Fruit fly (Drosophila melanogaster) whole organism, embryonic: ENCODE data around the gene CG7276.

Experiments
- Bdp1 ChIP-seq: fragments of 200-800 bp; sonication (Bioruptor generic); optimal IDR thresholded peaks from 3 replicates; lab custom pipeline; 2016; ENCODE audit warnings: missing biosample characterization, missing genetic modification characterization
- CG10431 ChIP-seq: fragments of 200-800 bp; sonication (Bioruptor generic); optimal IDR thresholded peaks from 3 replicates; lab custom pipeline; 2018; ENCODE audit warnings: missing biosample characterization, mild to moderate bottlenecking, missing genetic modification characterization
- CG10462 ChIP-seq: fragments of 200-800 bp; sonication (Bioruptor generic); optimal IDR thresholded peaks from 2 replicates; lab custom pipeline; 2016; ENCODE audit warnings: missing biosample characterization, missing genetic modification characterization
- CG11247 ChIP-seq: fragments of 200-800 bp; sonication (Bioruptor generic); IDR thresholded peaks from 2 replicates; pipeline ENCODE4 v1.3.6; 2022; ENCODE audit warnings: missing biosample characterization, missing genetic modification characterization
- CG12155 ChIP-seq: fragments of 200-800 bp; sonication (Bioruptor generic); optimal IDR thresholded peaks from 3 replicates; lab custom pipeline; 2016; ENCODE audit warnings: missing biosample characterization, missing genetic modification characterization
- CG15601 ChIP-seq: fragments of 200-800 bp; sonication (Bioruptor generic); optimal IDR thresholded peaks from 3 replicates; lab custom pipeline; 2019; ENCODE audit warnings: missing biosample characterization, mild to moderate bottlenecking, missing genetic modification characterization, moderate library complexity
- CG15696 ChIP-seq: fragments of 200-800 bp; sonication (Bioruptor generic); optimal IDR thresholded peaks from 2 replicates; lab custom pipeline; 2019; ENCODE audit warnings: missing biosample characterization, mild to moderate bottlenecking, missing genetic modification characterization, moderate library complexity
- CG17186 ChIP-seq: fragments of 200-800 bp; sonication (Bioruptor generic); optimal IDR thresholded peaks from 3 replicates; lab custom pipeline; 2017; ENCODE audit warnings: missing biosample characterization, missing genetic modification reagents, missing genetic modification characterization
- CG17612 ChIP-seq: fragments of 200-800 bp; sonication (Bioruptor generic); IDR thresholded peaks from 2 replicates; pipeline ENCODE4 v1.3.6; 2022; ENCODE audit warnings: missing biosample characterization, missing genetic modification characterization
- CG1832 ChIP-seq: fragments of 200-800 bp; sonication (Bioruptor generic); optimal IDR thresholded peaks from 2 replicates; lab custom pipeline; 2017; ENCODE audit warnings: missing biosample characterization, mild to moderate bottlenecking, missing genetic modification characterization, inconsistent platforms
- CG2129 ChIP-seq: fragments of 200-800 bp; sonication (Bioruptor generic); IDR thresholded peaks from 2 replicates; pipeline ENCODE4 v1.3.6; 2022; ENCODE audit warnings: missing biosample characterization, missing genetic modification characterization; ENCODE audit not compliant: partially characterized antibody
- CG2199 ChIP-seq: fragments of 200-800 bp; sonication (Bioruptor generic); IDR thresholded peaks from 3 replicates; pipeline ENCODE4 v1.3.6; 2022; ENCODE audit warnings: missing biosample characterization, missing genetic modification characterization
- CG2202 ChIP-seq: fragments of 200-800 bp; sonication (Bioruptor generic); optimal IDR thresholded peaks from 2 replicates; lab custom pipeline; 2018; ENCODE audit warnings: missing biosample characterization, mild to moderate bottlenecking, missing genetic modification characterization
- CG30020 ChIP-seq: fragments of 200-800 bp; optimal IDR thresholded peaks from 2 replicates; lab custom pipeline; 2019; ENCODE audit warnings: missing biosample characterization, mild to moderate bottlenecking, missing genetic modification characterization, moderate library complexity
- CG31224 ChIP-seq: fragments of 200-800 bp; sonication (Bioruptor generic); IDR thresholded peaks from 2 replicates; pipeline ENCODE4 v1.3.6; 2022; ENCODE audit warnings: missing biosample characterization, missing genetic modification characterization
- CG4328 ChIP-seq: fragments of 200-800 bp; sonication (Bioruptor generic); optimal IDR thresholded peaks from 3 replicates; lab custom pipeline; 2017; ENCODE audit warnings: missing biosample characterization, missing genetic modification reagents, missing genetic modification characterization
- CG6272 ChIP-seq: fragments of 200-800 bp; sonication (Bioruptor generic); IDR thresholded peaks from 2 replicates; pipeline ENCODE4 v1.3.6; 2022; ENCODE audit warnings: missing biosample characterization, missing genetic modification characterization
- CG6689 ChIP-seq: fragments of 200-800 bp; sonication (Bioruptor generic); IDR thresholded peaks from 2 replicates; pipeline ENCODE4 v1.3.6; 2022; ENCODE audit warnings: missing biosample characterization, missing genetic modification characterization
- CG6791 ChIP-seq: fragments of 200-800 bp; sonication (Bioruptor generic); IDR thresholded peaks from 3 replicates; pipeline ENCODE4 v1.3.6; 2022; ENCODE audit warnings: missing biosample characterization, missing genetic modification characterization; ENCODE audit not compliant: partially characterized antibody
- CG7372 ChIP-seq: fragments of 200-800 bp; sonication (Bioruptor generic); IDR thresholded peaks from 2 replicates; pipeline ENCODE4 v1.3.6; 2022; ENCODE audit warnings: missing biosample characterization, missing genetic modification characterization
- CG8089 ChIP-seq: fragments of 200-800 bp; sonication (Bioruptor generic); optimal IDR thresholded peaks from 3 replicates; lab custom pipeline; 2016; ENCODE audit warnings: missing biosample characterization, missing genetic modification characterization
- CG8944 ChIP-seq: fragments of 200-800 bp; sonication (Bioruptor generic); optimal IDR thresholded peaks from 3 replicates; lab custom pipeline; 2016; ENCODE audit warnings: missing biosample characterization, missing genetic modification characterization
- CoRest ChIP-seq: fragments of 200-800 bp; sonication (Bioruptor generic); optimal IDR thresholded peaks from 3 replicates; lab custom pipeline; 2018; ENCODE audit warnings: missing biosample characterization, mild to moderate bottlenecking, missing genetic modification characterization, moderate library complexity
- Deaf1 ChIP-seq: fragments of 200-800 bp; optimal IDR thresholded peaks from 3 replicates; lab custom pipeline; 2019; ENCODE audit warnings: missing biosample characterization, mild to moderate bottlenecking, missing genetic modification characterization, moderate library complexity
- Dip2 ChIP-seq: fragments of 200-800 bp; sonication (Bioruptor generic); IDR thresholded peaks from 2 replicates; pipeline ENCODE4 v1.3.6; 2022; ENCODE audit warnings: missing biosample characterization, missing genetic modification characterization
- Fer3 ChIP-seq: fragments of 200-800 bp; sonication (Bioruptor generic); optimal IDR thresholded peaks from 2 replicates; lab custom pipeline; 2018; ENCODE audit warnings: missing biosample characterization, mild to moderate bottlenecking, missing genetic modification characterization, moderate library complexity
- Hr3 ChIP-seq: fragments of 200-800 bp; sonication (Bioruptor generic); optimal IDR thresholded peaks from 3 replicates; lab custom pipeline; 2016; ENCODE audit warnings: missing biosample characterization, missing genetic modification characterization
- Lpt ChIP-seq: fragments of >200 bp; optimal IDR thresholded peaks from 2 replicates; lab custom pipeline; 2018; ENCODE audit warnings: missing biosample characterization, missing genetic modification characterization
- MTF-1 ChIP-seq: fragments of 200-800 bp; sonication (Bioruptor generic); optimal IDR thresholded peaks from 2 replicates; lab custom pipeline; 2018; ENCODE audit warnings: missing biosample characterization, mild to moderate bottlenecking, missing genetic modification characterization, borderline replicate concordance
- Med ChIP-seq: fragments of 200-800 bp; sonication (Bioruptor generic); peaks from one replicate; lab custom pipeline; 2016; ENCODE audit warnings: missing biosample characterization, missing genetic modification characterization, mild to moderate bottlenecking, inconsistent platforms, moderate library complexity
- Pdp1 ChIP-seq, 2 experiments: fragments of 200-800 bp; sonication (Bioruptor generic); optimal IDR thresholded peaks; 3 replicates each; lab custom pipeline; 2016; ENCODE audit warnings: missing biosample characterization in 2 of 2, missing genetic modification characterization in 2 of 2, mild to moderate bottlenecking in 1 of 2, moderate library complexity in 1 of 2
- Sin3A ChIP-seq: fragments of >200 bp; optimal IDR thresholded peaks from 2 replicates; lab custom pipeline; 2018
- Sry-β ChIP-seq: fragments of 200-800 bp; sonication (Bioruptor generic); optimal IDR thresholded peaks from 2 replicates; lab custom pipeline; 2018; ENCODE audit warnings: missing biosample characterization, mild to moderate bottlenecking, missing genetic modification characterization, moderate library complexity
- aop ChIP-seq: fragments of 200-800 bp; sonication (Bioruptor generic); IDR thresholded peaks from 2 replicates; pipeline ENCODE4 v1.3.6; 2022; ENCODE audit warnings: missing biosample characterization, missing genetic modification characterization
- ci ChIP-seq: fragments of 200-800 bp; sonication (Bioruptor generic); IDR thresholded peaks from 3 replicates; pipeline ENCODE4 v1.3.6; 2022; ENCODE audit warnings: missing biosample characterization, missing genetic modification characterization
- disco-r ChIP-seq: fragments of 200-800 bp; sonication (Bioruptor generic); optimal IDR thresholded peaks from 2 replicates; lab custom pipeline; 2016; ENCODE audit warnings: missing biosample characterization, missing genetic modification characterization
- fd102C ChIP-seq: fragments of 200-800 bp; sonication (Bioruptor generic); optimal IDR thresholded peaks from 2 replicates; lab custom pipeline; 2018; ENCODE audit warnings: missing biosample characterization, mild to moderate bottlenecking, missing genetic modification characterization, moderate library complexity
- gce ChIP-seq: fragments of 200-800 bp; sonication (Bioruptor generic); IDR thresholded peaks from 3 replicates; pipeline ENCODE4 v1.3.6; 2022; ENCODE audit warnings: missing biosample characterization, missing genetic modification characterization
- inv ChIP-seq: fragments of 200-800 bp; sonication (Bioruptor generic); IDR thresholded peaks from 2 replicates; pipeline ENCODE4 v1.3.6; 2022; ENCODE audit warnings: missing biosample characterization, missing genetic modification characterization; ENCODE audit not compliant: partially characterized antibody
- jumu ChIP-seq: fragments of 200-800 bp; sonication (Bioruptor generic); optimal IDR thresholded peaks from 3 replicates; lab custom pipeline; 2016; ENCODE audit warnings: missing biosample characterization, missing genetic modification characterization
- oc ChIP-seq: fragments of 200-800 bp; sonication (Bioruptor generic); optimal IDR thresholded peaks from 2 replicates; lab custom pipeline; 2018; ENCODE audit warnings: missing biosample characterization, mild to moderate bottlenecking, missing genetic modification characterization, moderate library complexity
- peb ChIP-seq: fragments of 200-800 bp; sonication (Bioruptor generic); IDR thresholded peaks from 2 replicates; pipeline ENCODE4 v1.3.6; 2022; ENCODE audit warnings: missing biosample characterization, missing genetic modification characterization
- repo ChIP-seq: fragments of 200-800 bp; sonication (Bioruptor generic); optimal IDR thresholded peaks from 2 replicates; lab custom pipeline; 2016; ENCODE audit warnings: missing biosample characterization, missing genetic modification characterization
- sens-2 ChIP-seq: fragments of 200-800 bp; sonication (Bioruptor generic); IDR thresholded peaks from 2 replicates; pipeline ENCODE4 v1.3.6; 2022; ENCODE audit warnings: missing biosample characterization, missing genetic modification characterization
- slbo ChIP-seq: fragments of 200-800 bp; sonication (Bioruptor generic); IDR thresholded peaks from 2 replicates; pipeline ENCODE4 v1.3.6; 2022; ENCODE audit warnings: missing biosample characterization, missing genetic modification characterization
- so ChIP-seq: fragments of 200-800 bp; sonication (Bioruptor generic); IDR thresholded peaks from 3 replicates; pipeline ENCODE4 v1.3.6; 2022; ENCODE audit warnings: missing biosample characterization, missing genetic modification characterization
- stwl ChIP-seq: fragments of 200-800 bp; sonication (Bioruptor generic); optimal IDR thresholded peaks from 3 replicates; lab custom pipeline; 2018; ENCODE audit warnings: missing biosample characterization, mild to moderate bottlenecking, missing genetic modification characterization, moderate library complexity
- tap ChIP-seq: fragments of 200-800 bp; optimal IDR thresholded peaks from 3 replicates; lab custom pipeline; 2019; ENCODE audit warnings: missing biosample characterization, mild to moderate bottlenecking, missing genetic modification characterization, moderate library complexity
- ttk ChIP-seq: fragments of 200-800 bp; sonication (Bioruptor generic); IDR thresholded peaks from 2 replicates; pipeline ENCODE4 v2.1.2; 2022; ENCODE audit warnings: missing biosample characterization, missing genetic modification characterization
- tup ChIP-seq: fragments of 200-800 bp; sonication (Bioruptor generic); optimal IDR thresholded peaks from 2 replicates; lab custom pipeline; 2016; ENCODE audit warnings: missing biosample characterization, mild to moderate bottlenecking, missing genetic modification characterization, moderate library complexity
- twi ChIP-seq: fragments of 200-800 bp; optimal IDR thresholded peaks from 2 replicates; lab custom pipeline; 2019; ENCODE audit warnings: missing biosample characterization, mild to moderate bottlenecking, missing genetic modification characterization, moderate library complexity
- zfh1 ChIP-seq: fragments of 200-800 bp; sonication (Bioruptor generic); IDR thresholded peaks from 3 replicates; pipeline ENCODE4 v1.3.6; 2022; ENCODE audit warnings: missing biosample characterization, missing genetic modification characterization

CG7276 gene

DNA sequence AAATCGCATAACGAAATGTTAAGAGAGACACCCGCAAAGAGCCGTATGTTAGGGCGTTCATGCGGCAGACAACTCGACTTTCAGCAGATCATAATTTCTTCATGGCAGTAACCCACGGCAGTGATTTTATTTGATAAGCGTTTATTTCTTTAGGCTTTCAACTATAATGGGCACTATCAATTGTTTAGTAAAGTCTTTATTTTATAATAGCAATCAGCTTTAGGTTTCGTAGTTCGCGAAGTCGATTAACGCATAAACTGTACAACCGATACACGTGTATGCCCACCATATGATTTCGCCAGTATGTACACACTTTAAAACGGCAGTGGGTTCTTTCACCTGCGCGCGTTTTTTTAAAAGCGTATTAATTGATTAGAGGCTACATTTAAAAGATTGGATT, 10.2 kb downstream of the CG7276 start, which contains the start of gene CG7841 (continued):
- TF ChIP-seq tap (tag; lab: Kevin White, UChicago) (peak; percentile 99), CG10462 (GFP tag; lab: Kevin White, UChicago) (peak; percentile 95), CG2199 (peak; percentile 94), MTF-1 (peak; percentile 97), CG11247 (GFP tag; lab: Robert Waterston, UW) (peak; percentile 92), disco-r (peak; percentile 93), Bdp1 (GFP tag; lab: Kevin White, UChicago) (peak; percentile 93), Lpt (GFP tag; lab: Kevin White, UChicago) (no peak), CG31224 (peak; percentile 89), CG2129 (GFP tag; lab: Robert Waterston, UW) (no peak), CoRest (peak; percentile 98), CG17612 (GFP tag; lab: Robert Waterston, UW) (peak; percentile 83; the same call in 1 of the 2 replicates), CG4328 (GFP tag; lab: Kevin White, UChicago) (peak; percentile 99), Fer3 (peak; percentile 98), CG6689 (GFP tag; lab: Robert Waterston, UW) (peak; percentile 96), Sin3A (lab: Kevin White, UChicago) (no peak), CG12155 (peak; percentile 94), Sry-β (GFP tag; lab: Kevin White, UChicago) (peak; percentile 67), twi (tag; lab: Kevin White, UChicago) (peak; percentile 96), aop (GFP tag; lab: Robert Waterston, UW) (peak; percentile 87), repo (peak; percentile 97), inv (no peak), ci (GFP tag; lab: Robert Waterston, UW) (peak; percentile 99), so (GFP tag; lab: Robert Waterston, UW) (peak; percentile 98), CG6791 (no peak), ttk (GFP tag; lab: Robert Waterston, UW) (peak; percentile 94), tup (GFP tag; lab: Kevin White, UChicago) (peak; percentile 96), CG2202 (tag; lab: Kevin White, UChicago) (peak; percentile 99), CG15601 (tag; lab: Kevin White, UChicago) (peak; percentile 97), stwl (tag; lab: Kevin White, UChicago) (peak; percentile 78), CG8944 (GFP tag; lab: Kevin White, UChicago) (peak; percentile 93), zfh1 (peak; percentile 97), Med (peak; percentile 100), sens-2 (GFP tag; lab: Robert Waterston, UW) (peak; percentile 97), oc (tag; lab: Kevin White, UChicago) (peak; percentile 97), CG8089 (peak; percentile 96), CG7372 (GFP tag; lab: Robert Waterston, UW) (peak; percentile 95), slbo (GFP tag; lab: Robert Waterston, UW) (peak; percentile 94), Deaf1 (peak; percentile 87), peb (GFP tag; lab: Robert Waterston, UW) (peak; percentile 79), jumu (GFP tag; lab: Kevin White, UChicago) (peak; percentile 96), CG30020 (tag; lab: Kevin White, UChicago) (peak; percentile 89), CG15696 (tag; lab: Kevin White, UChicago) (peak; percentile 98), Pdp1 (GFP tag; optimal IDR thresholded peaks at IDR 0.05; lab: Kevin White, UChicago) (peak; percentile 93 to 97), CG17186 (GFP tag; lab: Kevin White, UChicago) (peak; percentile 85), gce (GFP tag; lab: Robert Waterston, UW) (peak; percentile 94; the same call in 2 of the 3 replicates), CG1832 (GFP tag; lab: Kevin White, UChicago) (no peak), Dip2 (no peak), fd102C (GFP tag; lab: Kevin White, UChicago) (peak; percentile 94), CG6272 (GFP tag; lab: Robert Waterston, UW) (no peak; the same call in 1 of the 2 replicates), CG10431 (GFP tag; lab: Kevin White, UChicago) (peak; percentile 96), Hr3 (GFP tag; lab: Kevin White, UChicago) (peak; percentile 92)
